Fruit fly (Drosophila melanogaster): Measurements from ENCODE around the gene CG31131.

DNA sequence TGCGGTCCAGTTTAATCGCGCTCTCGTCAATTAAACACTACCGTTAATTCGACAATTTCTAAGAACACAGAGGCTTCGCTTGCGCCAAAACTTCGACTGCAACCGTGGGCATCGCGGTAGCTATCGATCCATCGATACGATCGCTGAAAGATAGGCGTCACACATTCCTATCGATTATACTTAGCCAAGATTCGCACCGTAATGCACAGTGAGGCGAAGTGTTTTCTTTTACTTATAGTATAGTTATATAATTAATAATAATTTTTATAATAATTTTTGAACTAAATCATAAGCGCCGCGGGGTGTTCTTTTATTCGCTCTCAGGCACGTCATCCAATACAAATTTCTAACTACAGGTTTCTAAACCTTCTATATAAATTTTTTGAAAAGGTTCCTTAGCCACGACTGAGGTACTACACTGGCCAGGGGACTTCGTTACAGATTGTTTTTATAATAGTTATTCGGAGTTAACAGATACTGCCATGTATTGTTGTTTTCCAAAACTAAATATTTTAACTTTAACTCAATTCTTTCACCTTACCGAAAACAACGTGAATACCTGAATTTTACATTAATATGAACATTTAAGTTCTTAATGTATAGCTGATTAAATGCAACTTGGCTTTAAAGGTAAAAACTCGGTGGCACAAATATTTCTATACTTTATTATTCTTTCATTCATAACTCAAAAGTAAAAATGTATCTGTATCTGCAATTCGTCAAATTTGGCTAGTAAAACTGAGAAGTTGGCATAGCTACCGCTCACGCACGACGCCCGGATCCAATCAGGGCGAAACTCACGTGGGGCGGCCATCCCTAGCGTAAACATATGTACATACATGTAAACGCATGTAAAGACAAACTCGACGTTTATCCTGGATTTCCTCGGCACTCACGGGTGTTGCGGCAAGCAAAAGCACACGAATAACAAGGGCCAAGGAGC, 25.0 kb downstream of the CG31131 start, which contains the start of the genes NSD and BOD1:
- no peak for TF ChIP-seq EcR (GFP tag; optimal IDR thresholded peaks at IDR 0.05)
- no peak for TF ChIP-seq CG12605 (GFP tag; IDR thresholded peaks at IDR 0.05)
- TF ChIP-seq CG8159 (tag; optimal IDR thresholded peaks at IDR 0.05) = no peak
- TF ChIP-seq CG17806 (tag; optimal IDR thresholded peaks at IDR 0.05) = peak; percentile 44
- TF ChIP-seq CG9948 (tag; optimal IDR thresholded peaks at IDR 0.05) = peak; percentile 4
- TF ChIP-seq rn (GFP tag; IDR thresholded peaks at IDR 0.05) = no peak
- no peak for TF ChIP-seq Pif1A (GFP tag; optimal IDR thresholded peaks at IDR 0.05)
- peak; percentile 14 for TF ChIP-seq CG15710 (tag; optimal IDR thresholded peaks at IDR 0.05)
- no peak for TF ChIP-seq D1 (tag; optimal IDR thresholded peaks at IDR 0.05)
- no peak for TF ChIP-seq CG34367 (tag; optimal IDR thresholded peaks at IDR 0.05)
- TF ChIP-seq fd96Ca (GFP tag; IDR thresholded peaks at IDR 0.05) = peak; percentile 65; the same call in 2 of the 3 replicates
- TF ChIP-seq Pif1B (GFP tag; optimal IDR thresholded peaks at IDR 0.05) = no peak
- TF ChIP-seq Snoo (tag; optimal IDR thresholded peaks at IDR 0.05) = peak; percentile 16
- TF ChIP-seq gl (tag; optimal IDR thresholded peaks at IDR 0.05) = no peak

Measured in whole organism, pupa.